Worm (Caenorhabditis elegans): Measurements from ENCODE around the gene lev-9.

Gene lev-9

DNA sequence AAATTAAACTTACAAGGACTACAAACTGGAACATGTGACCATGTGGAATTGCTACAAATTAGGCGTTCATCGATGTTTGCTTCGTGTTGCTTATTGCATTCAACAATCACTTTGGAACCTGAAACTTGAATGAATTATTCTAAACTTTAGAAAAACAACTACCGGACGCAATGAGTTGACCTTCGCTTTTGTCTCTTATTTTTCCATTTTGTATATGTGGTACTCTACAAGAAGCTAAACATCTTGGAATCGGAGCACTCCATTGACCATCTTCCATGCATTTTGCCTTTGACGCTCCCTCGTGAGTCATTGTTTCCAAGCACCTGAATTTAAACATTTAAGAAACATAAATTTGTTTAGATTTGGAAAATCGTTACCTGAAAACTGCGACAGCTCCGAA lies 2.5 kb downstream of the lev-9 start:
- no peak for TF ChIP-seq nhr-20 (tag; optimal IDR thresholded peaks at IDR 0.05)
- TF ChIP-seq unc-30 (tag; optimal IDR thresholded peaks at IDR 0.05) = no peak
- no peak for TF ChIP-seq jun-1 (tag; optimal IDR thresholded peaks at IDR 0.05)
- no peak for TF ChIP-seq lin-15B (tag; optimal IDR thresholded peaks at IDR 0.05)

DNA sequence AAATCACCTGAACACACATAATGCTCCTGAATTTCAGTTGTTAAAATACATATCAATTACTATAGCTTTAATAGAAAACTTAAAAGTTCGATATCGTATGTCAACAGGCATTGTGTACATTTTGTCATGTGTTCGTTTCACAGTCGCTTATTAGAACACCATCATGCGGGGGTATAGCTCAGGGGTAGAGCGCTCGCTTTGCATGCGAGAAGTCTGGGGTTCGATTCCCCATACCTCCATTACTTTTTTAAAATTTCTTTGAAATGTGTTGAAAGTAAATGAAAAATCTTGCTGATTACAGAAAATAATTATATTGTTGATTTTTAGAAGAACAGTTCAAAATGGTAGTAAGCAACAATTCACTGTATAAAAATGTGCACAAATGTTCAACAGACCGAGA lies 5.4 kb downstream of the lev-9 start:
- TF ChIP-seq mep-1 (tag; optimal IDR thresholded peaks at IDR 0.05) = no peak
- TF ChIP-seq efl-3 (GFP tag; optimal IDR thresholded peaks at IDR 0.05) = no peak
- no peak for TF ChIP-seq unc-30 (tag; optimal IDR thresholded peaks at IDR 0.05)
- no peak for TF ChIP-seq vab-15 (tag; optimal IDR thresholded peaks at IDR 0.05)
- TF ChIP-seq mef-2 (tag; optimal IDR thresholded peaks at IDR 0.05) = no peak
- TF ChIP-seq ceh-63 (GFP tag; optimal IDR thresholded peaks at IDR 0.05) = no peak
- TF ChIP-seq hlh-4 (tag; optimal IDR thresholded peaks at IDR 0.05) = no peak
- no peak for TF ChIP-seq lir-3 (tag; optimal IDR thresholded peaks at IDR 0.05; ENCODE audit: poor library complexity)
- TF ChIP-seq nhr-71 (tag; optimal IDR thresholded peaks at IDR 0.05) = no peak
- no peak for TF ChIP-seq lin-14 (GFP tag; optimal IDR thresholded peaks at IDR 0.05)
- TF ChIP-seq hpl-2 (GFP tag; optimal IDR thresholded peaks at IDR 0.05) = no peak
- TF ChIP-seq aha-1 (tag; optimal IDR thresholded peaks at IDR 0.05) = no peak
- no peak for TF ChIP-seq unc-62 (GFP tag; optimal IDR thresholded peaks at IDR 0.05)
- no peak for TF ChIP-seq unc-98 (GFP tag; IDR thresholded peaks at IDR 0.05)
- no peak for TF ChIP-seq fkh-4 (tag; optimal IDR thresholded peaks at IDR 0.05; ENCODE audit: borderline replicate concordance)
- TF ChIP-seq snpc-4 (tag; optimal IDR thresholded peaks at IDR 0.05) = no peak
- TF ChIP-seq lin-35 (GFP tag; optimal IDR thresholded peaks at IDR 0.05) = no peak
- no peak for TF ChIP-seq fos-1 (tag; optimal IDR thresholded peaks at IDR 0.05)

DNA sequence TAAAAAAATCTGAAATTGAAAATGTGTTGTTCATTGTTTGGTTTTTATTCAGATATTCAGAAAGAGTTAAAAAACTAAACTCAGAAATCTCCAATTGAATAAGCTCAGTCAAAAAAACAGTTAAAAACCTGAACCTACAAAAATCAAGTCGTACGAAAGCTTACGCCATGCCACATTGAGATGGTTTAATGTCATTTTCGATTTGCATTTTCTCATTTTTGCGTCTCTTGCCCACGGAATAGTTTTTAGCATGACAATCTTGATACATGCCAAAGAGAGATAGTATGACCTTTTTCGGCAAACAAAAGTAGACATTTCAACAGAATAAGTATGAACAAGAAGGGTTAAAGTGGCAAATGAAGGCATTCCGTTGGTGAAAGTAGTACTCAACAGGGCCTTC lies 10.5 kb downstream of the lev-9 start:
- TF ChIP-seq nhr-84 (tag; optimal IDR thresholded peaks at IDR 0.05) = no peak
- peak in 1 of 6 experiments; percentile 53 for TF ChIP-seq elt-3 (tag; optimal IDR thresholded peaks at IDR 0.05)
- TF ChIP-seq nhr-20 (tag; optimal IDR thresholded peaks at IDR 0.05) = no peak
- no peak for TF ChIP-seq fkh-4 (tag; optimal IDR thresholded peaks at IDR 0.05; ENCODE audit: borderline replicate concordance)
- no peak for TF ChIP-seq aha-1 (tag; optimal IDR thresholded peaks at IDR 0.05)
- no peak for TF ChIP-seq vab-15 (tag; optimal IDR thresholded peaks at IDR 0.05)
- peak; percentile 34 for TF ChIP-seq nhr-47 (tag; optimal IDR thresholded peaks at IDR 0.05)
- TF ChIP-seq unc-130 (tag; optimal IDR thresholded peaks at IDR 0.05) = no peak
- no peak for TF ChIP-seq skn-1 (tag; optimal IDR thresholded peaks at IDR 0.05)
- TF ChIP-seq ztf-4 (tag; optimal IDR thresholded peaks at IDR 0.05) = no peak
- no peak for TF ChIP-seq unc-62 (GFP tag; optimal IDR thresholded peaks at IDR 0.05)
- no peak for TF ChIP-seq lsy-2 (tag; optimal IDR thresholded peaks at IDR 0.05)
- TF ChIP-seq nhr-11 (tag; optimal IDR thresholded peaks at IDR 0.05) = no peak
- TF ChIP-seq mdl-1 (tag; optimal IDR thresholded peaks at IDR 0.05) = no peak
- TF ChIP-seq C04F5.9 (tag; optimal IDR thresholded peaks at IDR 0.05) = no peak
- TF ChIP-seq fos-1 (tag; optimal IDR thresholded peaks at IDR 0.05) = no peak
- TF ChIP-seq ceh-90 (tag; optimal IDR thresholded peaks at IDR 0.05) = no peak
- TF ChIP-seq zag-1 (tag; optimal IDR thresholded peaks at IDR 0.05) = no peak
- TF ChIP-seq snpc-4 (tag; optimal IDR thresholded peaks at IDR 0.05) = no peak
- TF ChIP-seq pax-3 (tag; optimal IDR thresholded peaks at IDR 0.05) = no peak
- no peak for TF ChIP-seq rnt-1 (tag; optimal IDR thresholded peaks at IDR 0.05)
- TF ChIP-seq sox-4 (tag; optimal IDR thresholded peaks at IDR 0.05) = no peak
- TF ChIP-seq nhr-237 (tag; optimal IDR thresholded peaks at IDR 0.05) = no peak
- TF ChIP-seq lin-39 (tag; optimal IDR thresholded peaks at IDR 0.05) = no peak
- no peak for TF ChIP-seq unc-86 (tag; optimal IDR thresholded peaks at IDR 0.05)
- TF ChIP-seq sup-37 (GFP tag; optimal IDR thresholded peaks at IDR 0.05) = no peak
- no peak for TF ChIP-seq efl-3 (GFP tag; optimal IDR thresholded peaks at IDR 0.05)
- no peak for TF ChIP-seq tlp-1 (tag; optimal IDR thresholded peaks at IDR 0.05)
- TF ChIP-seq pag-3 (tag; optimal IDR thresholded peaks at IDR 0.05; ENCODE audit: borderline replicate concordance, insufficient read depth) = no peak
- TF ChIP-seq isw-1 (GFP tag; IDR thresholded peaks at IDR 0.05) = no peak
- no peak for TF ChIP-seq grh-1 (GFP tag; IDR thresholded peaks at IDR 0.05)
- no peak for TF ChIP-seq egl-13 (tag; optimal IDR thresholded peaks at IDR 0.05)
- TF ChIP-seq hlh-17 (GFP tag; optimal IDR thresholded peaks at IDR 0.05; ENCODE audit: borderline replicate concordance) = no peak
- no peak for TF ChIP-seq alr-1 (tag; optimal IDR thresholded peaks at IDR 0.05; ENCODE audit: borderline replicate concordance)
- no peak for TF ChIP-seq lin-13 (GFP tag; optimal IDR thresholded peaks at IDR 0.05)
- TF ChIP-seq tbx-2 (tag; optimal IDR thresholded peaks at IDR 0.05) = no peak

Measured in whole organism, L1 larva.